Worm (Caenorhabditis elegans) whole organism, young adult: ENCODE results near the gene C06G4.6.
A peak's percentile ranks its signal among the peaks of the same experiment; 100 is the strongest.

ENCODE experiments used
- B0019.2 ChIP-seq: fragments of 200-800 bp; sonication (Bioruptor generic); conservative IDR thresholded peaks from 2 replicates; pipeline ENCODE4 v1.3.6; 2022; ENCODE audit warnings: missing genetic modification reagents, missing genetic modification characterization, missing compliant biosample characterization
- C17E4.6 ChIP-seq: fragments of 200-800 bp; sonication (Bioruptor generic); IDR thresholded peaks from 2 replicates; pipeline ENCODE4 v1.3.6; 2022; ENCODE audit warnings: missing genetic modification reagents, missing genetic modification characterization, missing compliant biosample characterization
- D2030.7 ChIP-seq: fragments of 200-800 bp; sonication (Bioruptor generic); IDR thresholded peaks from 2 replicates; pipeline ENCODE4 v1.3.6; 2022; ENCODE audit warnings: missing genetic modification reagents, missing genetic modification characterization, missing compliant biosample characterization
- F22D6.2 ChIP-seq: sonication (generic microtip); optimal IDR thresholded peaks from 2 replicates; lab custom pipeline; 2016; ENCODE audit warnings: mild to moderate bottlenecking, missing genetic modification characterization, missing compliant biosample characterization
- F55B11.4 ChIP-seq: sonication (generic microtip); optimal IDR thresholded peaks from 2 replicates; lab custom pipeline; 2016; ENCODE audit warnings: missing compliant biosample characterization, missing genetic modification characterization, borderline replicate concordance; ENCODE audit not compliant: insufficient read depth
- F57A8.1 ChIP-seq: fragments of 200-800 bp; sonication (Bioruptor generic); optimal IDR thresholded peaks from 2 replicates; lab custom pipeline; 2018; ENCODE audit warnings: mild to moderate bottlenecking, missing genetic modification characterization, moderate library complexity, missing compliant biosample characterization
- ama-1 ChIP-seq, 3 experiments: fragments of 150-350 bp in 1 of 3; sonication (generic microtip) in 2 of 3; optimal IDR thresholded peaks; 2 replicates each; lab custom pipeline; 2014 to 2018; ENCODE audit warnings: missing biosample characterization in 2 of 3, missing genetic modification characterization in 2 of 3, missing genetic modification reagents in 2 of 3
- attf-3 ChIP-seq: fragments of 200-800 bp; sonication (Bioruptor generic); conservative IDR thresholded peaks from 2 replicates; pipeline ENCODE4 v1.3.6; 2022; ENCODE audit warnings: missing genetic modification reagents, missing genetic modification characterization, missing compliant biosample characterization
- attf-5 ChIP-seq: fragments of 200-800 bp; sonication (Bioruptor generic); optimal IDR thresholded peaks from 2 replicates; lab custom pipeline; 2018; ENCODE audit warnings: mild to moderate bottlenecking, missing genetic modification characterization, missing compliant biosample characterization
- attf-6 ChIP-seq: fragments of 200-800 bp; sonication (Bioruptor generic); IDR thresholded peaks from 2 replicates; pipeline ENCODE4 v1.3.6; 2022; ENCODE audit warnings: missing genetic modification reagents, missing genetic modification characterization, missing compliant biosample characterization
- ccch-3 ChIP-seq: fragments of 200-800 bp; sonication (Bioruptor generic); optimal IDR thresholded peaks from 2 replicates; lab custom pipeline; 2018; ENCODE audit warnings: mild to moderate bottlenecking, missing genetic modification characterization, missing compliant biosample characterization
- cebp-1 ChIP-seq, 2 experiments: fragments of 200-800 bp in 1 of 2; sonication (Bioruptor generic) in 1 of 2; sonication (generic microtip) in 1 of 2; IDR thresholded peaks in 1 of 2; optimal IDR thresholded peaks in 1 of 2; 2 replicates each; pipeline versions ENCODE4 v1.3.6 to Lab custom; 2017 to 2022; ENCODE audit warnings: missing compliant biosample characterization in 2 of 2, missing genetic modification characterization in 2 of 2, mild to moderate bottlenecking in 1 of 2, missing genetic modification reagents in 1 of 2, moderate library complexity in 1 of 2
- ceh-58 ChIP-seq: fragments of 200-800 bp; sonication (Bioruptor generic); IDR thresholded peaks from 2 replicates; pipeline ENCODE4 v1.3.6; 2022; ENCODE audit warnings: missing genetic modification characterization, missing compliant biosample characterization
- ceh-79 ChIP-seq: sonication (generic microtip); optimal IDR thresholded peaks from 2 replicates; lab custom pipeline; 2017; ENCODE audit warnings: mild to moderate bottlenecking, missing genetic modification characterization, missing compliant biosample characterization
- ceh-91 ChIP-seq: fragments of 200-800 bp; sonication (Bioruptor generic); IDR thresholded peaks from 2 replicates; pipeline ENCODE4 v1.3.6; 2022; ENCODE audit warnings: missing genetic modification reagents, missing genetic modification characterization, missing compliant biosample characterization
- dpl-1 ChIP-seq: fragments of 150-350 bp; optimal IDR thresholded peaks from 2 replicates; lab custom pipeline; 2014; ENCODE audit warnings: missing biosample characterization, missing genetic modification reagents, missing genetic modification characterization
- efl-1 ChIP-seq: fragments of 150-350 bp; optimal IDR thresholded peaks from 2 replicates; lab custom pipeline; 2014; ENCODE audit warnings: missing biosample characterization, missing genetic modification reagents, missing genetic modification characterization
- egl-44 ChIP-seq: fragments of 200-800 bp; sonication (Bioruptor generic); IDR thresholded peaks from 2 replicates; pipeline ENCODE4 v1.3.6; 2022; ENCODE audit warnings: missing genetic modification reagents, missing genetic modification characterization, missing compliant biosample characterization
- egrh-3 ChIP-seq: fragments of 200-800 bp; sonication (Bioruptor generic); IDR thresholded peaks from 2 replicates; pipeline ENCODE4 v1.3.6; 2022; ENCODE audit warnings: missing genetic modification reagents, missing genetic modification characterization, missing compliant biosample characterization
- ekl-4 ChIP-seq: fragments of 200-800 bp; sonication (Bioruptor generic); IDR thresholded peaks from 2 replicates; pipeline ENCODE4 v1.3.6; 2022; ENCODE audit warnings: missing genetic modification reagents, missing genetic modification characterization, missing compliant biosample characterization
- ets-4 ChIP-seq: fragments of 200-800 bp; sonication (Bioruptor generic); optimal IDR thresholded peaks from 2 replicates; lab custom pipeline; 2018; ENCODE audit warnings: mild to moderate bottlenecking, missing genetic modification characterization, missing compliant biosample characterization
- fkh-3 ChIP-seq: sonication (generic microtip); optimal IDR thresholded peaks from 2 replicates; lab custom pipeline; 2016; ENCODE audit warnings: mild to moderate bottlenecking, missing genetic modification characterization, missing compliant biosample characterization
- gei-17 ChIP-seq: fragments of 200-800 bp; sonication (Bioruptor generic); optimal IDR thresholded peaks from 2 replicates; lab custom pipeline; 2018; ENCODE audit warnings: mild to moderate bottlenecking, missing genetic modification characterization, missing compliant biosample characterization
- hlh-26 ChIP-seq: fragments of 200-800 bp; sonication (Bioruptor generic); conservative IDR thresholded peaks from 2 replicates; pipeline ENCODE4 v1.3.6; 2022; ENCODE audit warnings: missing genetic modification reagents, missing genetic modification characterization, missing compliant biosample characterization
- let-526 ChIP-seq: fragments of 200-800 bp; sonication (Bioruptor generic); IDR thresholded peaks from 2 replicates; pipeline ENCODE4 v1.3.6; 2022; ENCODE audit warnings: missing genetic modification reagents, missing genetic modification characterization, missing compliant biosample characterization
- let-607 ChIP-seq, 2 experiments: fragments of 200-800 bp in 1 of 2; sonication (Bioruptor generic) in 1 of 2; sonication (generic microtip) in 1 of 2; optimal IDR thresholded peaks; 2 replicates each; lab custom pipeline; 2016 to 2018; ENCODE audit warnings: mild to moderate bottlenecking in 2 of 2, missing compliant biosample characterization in 2 of 2, missing genetic modification characterization in 2 of 2, moderate library complexity in 2 of 2, missing genotype in 1 of 2
- lin-26 ChIP-seq: fragments of 200-800 bp; sonication (Bioruptor generic); IDR thresholded peaks from 2 replicates; pipeline ENCODE4 v1.3.6; 2022; ENCODE audit warnings: missing genetic modification reagents, missing genetic modification characterization, missing compliant biosample characterization
- lin-40 ChIP-seq: sonication (generic microtip); optimal IDR thresholded peaks from 2 replicates; lab custom pipeline; 2016; ENCODE audit warnings: missing genetic modification characterization, mild to moderate bottlenecking, missing compliant biosample characterization, missing genotype, missing genetic modification reagents
- madf-10 ChIP-seq: sonication (generic microtip); optimal IDR thresholded peaks from 2 replicates; lab custom pipeline; 2016; ENCODE audit warnings: mild to moderate bottlenecking, missing genetic modification characterization, missing compliant biosample characterization
- madf-3 ChIP-seq: fragments of 200-800 bp; sonication (Bioruptor generic); IDR thresholded peaks from 2 replicates; pipeline ENCODE4 v1.3.6; 2022; ENCODE audit warnings: missing genetic modification reagents, missing genetic modification characterization, missing compliant biosample characterization
- mes-4 ChIP-seq: sonication (generic microtip); optimal IDR thresholded peaks from 2 replicates; lab custom pipeline; 2016; ENCODE audit warnings: missing genotype, missing genetic modification characterization, missing compliant biosample characterization
- nfya-2 ChIP-seq: fragments of 200-800 bp; sonication (Bioruptor generic); IDR thresholded peaks from 2 replicates; pipeline ENCODE4 v1.3.6; 2022; ENCODE audit warnings: missing genetic modification reagents, missing genetic modification characterization, missing compliant biosample characterization
- nhr-120 ChIP-seq: fragments of 200-800 bp; sonication (Bioruptor generic); IDR thresholded peaks from 2 replicates; pipeline ENCODE4 v1.3.6; 2022; ENCODE audit warnings: missing genetic modification characterization, missing compliant biosample characterization
- nhr-80 ChIP-seq: sonication (generic microtip); optimal IDR thresholded peaks from 2 replicates; lab custom pipeline; 2016; ENCODE audit warnings: missing genetic modification characterization, missing compliant biosample characterization
- rcor-1 ChIP-seq: fragments of 200-800 bp; sonication (Bioruptor generic); IDR thresholded peaks from 2 replicates; pipeline ENCODE4 v1.3.6; 2022; ENCODE audit warnings: missing genetic modification reagents, missing genetic modification characterization, missing compliant biosample characterization
- sdz-38 ChIP-seq: sonication (generic microtip); optimal IDR thresholded peaks from 2 replicates; lab custom pipeline; 2016; ENCODE audit warnings: missing genotype, missing genetic modification characterization, missing compliant biosample characterization
- somi-1 ChIP-seq: fragments of 200-800 bp; sonication (Bioruptor generic); optimal IDR thresholded peaks from 2 replicates; lab custom pipeline; 2018; ENCODE audit warnings: mild to moderate bottlenecking, missing genetic modification characterization, missing compliant biosample characterization
- sptf-2 ChIP-seq: fragments of 200-800 bp; sonication (Bioruptor generic); optimal IDR thresholded peaks from 2 replicates; lab custom pipeline; 2018; ENCODE audit warnings: mild to moderate bottlenecking, missing genetic modification characterization, missing compliant biosample characterization
- tbx-9 ChIP-seq: sonication (generic microtip); optimal IDR thresholded peaks from 2 replicates; lab custom pipeline; 2016; ENCODE audit warnings: borderline replicate concordance, missing genetic modification characterization, inconsistent platforms, missing compliant biosample characterization
- tlf-1 ChIP-seq: fragments of 200-800 bp; sonication (Bioruptor generic); optimal IDR thresholded peaks from 2 replicates; lab custom pipeline; 2018; ENCODE audit warnings: mild to moderate bottlenecking, missing genetic modification characterization, missing compliant biosample characterization
- ztf-18 ChIP-seq: sonication (generic microtip); optimal IDR thresholded peaks from 2 replicates; lab custom pipeline; 2016; ENCODE audit warnings: missing genotype, mild to moderate bottlenecking, missing genetic modification characterization, missing compliant biosample characterization
- ztf-22 ChIP-seq: fragments of 200-800 bp; sonication (Bioruptor generic); optimal IDR thresholded peaks from 2 replicates; lab custom pipeline; 2018; ENCODE audit warnings: mild to moderate bottlenecking, missing genetic modification characterization, moderate library complexity, missing compliant biosample characterization
- ztf-25 ChIP-seq: fragments of 200-800 bp; sonication (Bioruptor generic); IDR thresholded peaks from 2 replicates; pipeline ENCODE4 v1.3.6; 2022; ENCODE audit warnings: missing genetic modification reagents, missing genetic modification characterization, missing compliant biosample characterization
- ztf-28 ChIP-seq: fragments of 200-800 bp; sonication (Bioruptor generic); IDR thresholded peaks from 2 replicates; pipeline ENCODE4 v1.3.6; 2022; ENCODE audit warnings: missing genetic modification reagents, missing genetic modification characterization, missing compliant biosample characterization

The C06G4.6 gene

DNA sequence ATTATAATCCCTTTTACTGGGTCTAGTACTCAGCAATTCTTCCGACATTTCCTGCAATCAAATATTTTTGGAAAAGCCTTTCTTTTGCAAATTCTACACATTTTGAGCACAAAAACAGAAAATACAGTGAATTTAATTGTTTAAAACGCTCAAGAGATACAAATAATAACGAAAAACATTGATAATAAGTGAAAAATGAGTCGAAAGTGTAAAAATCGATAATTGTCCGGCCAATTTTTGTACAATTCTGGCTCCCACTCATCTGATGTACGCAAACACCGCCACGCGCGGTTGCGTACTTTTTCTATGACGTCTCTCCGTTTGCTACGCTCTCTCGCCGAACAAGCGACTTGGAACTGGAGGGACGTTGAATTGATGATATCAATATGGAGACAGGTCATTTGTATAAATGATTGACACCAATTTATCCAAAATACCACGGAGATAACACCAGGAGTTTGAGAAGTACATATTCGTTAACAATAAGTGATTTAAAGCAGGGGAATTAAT lies 16.7 kb downstream of the C06G4.6 start, which contains the start of gene lin-36 (continued):
- TF ChIP-seq C17E4.6 (GFP tag; lab: Robert Waterston, UW) = 0 out of 2 replicates have a peak, but pooled peaks have one; percentile 8
- TF ChIP-seq rcor-1 (GFP tag; lab: Robert Waterston, UW) = no peak; the same call in 1 of the 2 replicates
- TF ChIP-seq hlh-26 = no peak
- TF ChIP-seq madf-3 (GFP tag; lab: Robert Waterston, UW) = 0 out of 2 replicates have a peak, but pooled peaks have one; percentile 9
- no peak for TF ChIP-seq mes-4 (tag; lab: Kevin White, UChicago)
- TF ChIP-seq F55B11.4 (tag; lab: Kevin White, UChicago) = no peak
- TF ChIP-seq efl-1 (GFP tag; lab: Kevin White, UChicago) = peak; percentile 14
- no peak for TF ChIP-seq lin-26
- no peak for TF ChIP-seq ztf-25 (GFP tag; lab: Robert Waterston, UW)
- TF ChIP-seq sdz-38 = no peak
- TF ChIP-seq tlf-1 (GFP tag; lab: Kevin White, UChicago) = no peak
- peak; percentile 71 for TF ChIP-seq ztf-18 (tag; lab: Kevin White, UChicago)
- TF ChIP-seq let-607 (tag; optimal IDR thresholded peaks at IDR 0.05; lab: Kevin White, UChicago) = peak; percentile 59 to 63
- no peak for TF ChIP-seq egrh-3 (GFP tag; lab: Robert Waterston, UW)

DNA sequence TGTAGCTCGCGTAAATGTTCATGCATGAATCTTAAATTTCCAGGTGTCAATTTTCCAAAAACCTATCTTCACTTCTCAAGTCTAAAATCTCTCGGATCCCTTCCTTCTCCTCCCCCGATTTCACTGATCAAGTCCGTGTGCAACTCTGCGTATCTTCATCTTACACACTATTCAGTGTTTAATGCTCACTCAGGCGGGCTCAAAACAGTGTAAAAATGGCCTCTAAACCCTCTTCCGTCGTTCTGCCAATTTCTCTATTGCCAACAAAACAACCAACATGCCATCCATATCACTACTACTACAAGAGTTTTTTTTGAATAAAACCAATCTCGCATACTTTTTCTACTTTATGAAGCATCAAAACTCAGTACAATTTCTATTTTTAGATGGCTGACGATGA lies 17.9 kb downstream of the C06G4.6 start, which contains the start of gene F44B9.2:
TSS of gene F44B9.2 (plus strand) at position 387 of the 400 bp plus-strand sequence.
- no peak for TF ChIP-seq D2030.7
- no peak for TF ChIP-seq ccch-3 (GFP tag; lab: Kevin White, UChicago)

DNA sequence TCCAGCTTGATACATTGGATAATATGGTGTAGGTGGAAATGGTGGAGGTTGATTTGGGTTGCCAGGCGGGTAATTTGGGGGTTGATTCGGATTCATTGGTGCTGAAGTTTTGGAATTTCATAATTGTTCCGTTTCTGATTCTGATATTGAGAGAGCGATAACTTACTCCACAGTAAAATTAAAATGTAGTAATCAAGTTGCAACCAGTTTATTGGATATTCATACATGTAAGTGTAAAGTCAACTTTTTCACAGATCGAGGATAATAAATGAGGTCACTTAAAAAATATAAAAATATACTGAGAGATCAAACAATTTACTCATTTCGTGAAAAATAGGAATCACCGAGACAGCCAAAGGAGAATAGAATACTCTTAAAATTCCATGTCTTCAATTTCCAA lies 23.8 kb downstream of the C06G4.6 start, which contains the start of gene mdt-30:
TSS of gene mdt-30 (minus strand) at position 101 of the 400 bp plus-strand sequence.
- TF ChIP-seq fkh-3 = no peak
- TF ChIP-seq cebp-1 (GFP tag; IDR thresholded peaks at IDR 0.05; lab: Robert Waterston, UW) = no peak
- TF ChIP-seq cebp-1 (tag; optimal IDR thresholded peaks at IDR 0.05; lab: Kevin White, UChicago) = no peak
- no peak for TF ChIP-seq nhr-80
- TF ChIP-seq somi-1 (GFP tag; lab: Kevin White, UChicago) = no peak
- TF ChIP-seq ama-1 (optimal IDR thresholded peaks at IDR 0.05; lab: Kevin White, UChicago) = no peak
- TF ChIP-seq ama-1 (GFP tag; optimal IDR thresholded peaks at IDR 0.05; lab: Kevin White, UChicago) = no peak
- TF ChIP-seq ceh-91 (GFP tag; lab: Robert Waterston, UW) = no peak
- TF ChIP-seq nhr-120 (GFP tag; lab: Robert Waterston, UW) = no peak
- TF ChIP-seq attf-6 (GFP tag; lab: Robert Waterston, UW) = no peak
- no peak for TF ChIP-seq ceh-58 (GFP tag; lab: Robert Waterston, UW)
- no peak for TF ChIP-seq attf-3
- TF ChIP-seq dpl-1 (GFP tag; lab: Kevin White, UChicago) = no peak
- TF ChIP-seq nfya-2 (GFP tag; lab: Robert Waterston, UW) = no peak
- no peak for TF ChIP-seq tbx-9 (tag; lab: Kevin White, UChicago)
- TF ChIP-seq let-526 (GFP tag; lab: Robert Waterston, UW) = no peak
- TF ChIP-seq egl-44 (GFP tag; lab: Robert Waterston, UW) = no peak
- no peak for TF ChIP-seq sptf-2
- no peak for TF ChIP-seq ztf-28 (GFP tag; lab: Robert Waterston, UW)
- no peak for TF ChIP-seq ceh-79 (tag; lab: Kevin White, UChicago)
- 0 out of 2 replicates have a peak, but pooled peaks have one; percentile 30 for TF ChIP-seq B0019.2 (GFP tag; lab: Robert Waterston, UW)
- TF ChIP-seq attf-5 (GFP tag; lab: Kevin White, UChicago) = no peak
- no peak for TF ChIP-seq F22D6.2 (tag; lab: Kevin White, UChicago)
- 0 out of 2 replicates have a peak, but pooled peaks have one; percentile 40 for TF ChIP-seq ekl-4 (GFP tag; lab: Robert Waterston, UW)
- no peak for TF ChIP-seq ztf-22 (GFP tag; lab: Kevin White, UChicago)
- 0 out of 2 replicates have a peak, but pooled peaks have one; percentile 12 for TF ChIP-seq rcor-1 (GFP tag; lab: Robert Waterston, UW)
- TF ChIP-seq ets-4 (GFP tag; lab: Kevin White, UChicago) = no peak
- no peak for TF ChIP-seq gei-17 (GFP tag; lab: Kevin White, UChicago)
- TF ChIP-seq lin-40 = no peak
- TF ChIP-seq madf-10 (tag; lab: Kevin White, UChicago) = no peak
- TF ChIP-seq F57A8.1 (GFP tag; lab: Kevin White, UChicago) = no peak
- no peak for TF ChIP-seq efl-1 (GFP tag; lab: Kevin White, UChicago)
